Worm (Caenorhabditis elegans): ENCODE measurements around the gene pas-1.

DNA sequence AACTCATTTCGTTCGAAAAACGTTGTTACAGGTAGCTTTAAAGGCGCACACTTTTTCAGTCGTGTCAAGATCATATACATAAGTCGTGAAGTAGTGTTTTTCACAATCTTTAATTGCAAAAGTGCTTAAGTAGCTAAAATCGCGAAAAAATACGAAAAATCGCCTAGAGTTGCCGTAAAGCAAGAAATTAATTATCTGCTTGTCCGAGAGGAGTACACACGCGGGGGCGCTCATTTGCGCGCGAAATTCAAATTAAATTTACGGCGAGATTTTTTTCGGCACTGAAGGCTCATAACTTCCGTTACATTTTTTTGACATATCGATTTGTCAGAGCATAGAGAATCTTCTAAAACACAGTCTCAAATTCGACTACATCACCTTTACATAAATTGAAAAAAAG, 37.7 kb upstream of the pas-1 start:
- no peak for TF ChIP-seq nhr-237 (tag; optimal IDR thresholded peaks at IDR 0.05)
- no peak for TF ChIP-seq blmp-1 (tag; optimal IDR thresholded peaks at IDR 0.05)
- TF ChIP-seq mep-1 (tag; optimal IDR thresholded peaks at IDR 0.05), result no peak
- TF ChIP-seq ceh-83 (GFP tag; optimal IDR thresholded peaks at IDR 0.05), result no peak
- no peak for TF ChIP-seq unc-62 (GFP tag; optimal IDR thresholded peaks at IDR 0.05)
- no peak for TF ChIP-seq nhr-12 (tag; optimal IDR thresholded peaks at IDR 0.05)
- TF ChIP-seq nhr-28 (tag; optimal IDR thresholded peaks at IDR 0.05), result no peak
- TF ChIP-seq unc-39 (tag; optimal IDR thresholded peaks at IDR 0.05), result no peak
